Worm (Caenorhabditis elegans) whole organism, L4 larva: Measurements from ENCODE around the gene F28G4.3.

Experiments used
- D1046.2 ChIP-seq: fragments of 200-800 bp; sonication (Bioruptor generic); IDR thresholded peaks from 2 replicates; pipeline ENCODE4 v1.3.6; 2022; ENCODE audit warnings: missing genetic modification characterization, missing compliant biosample characterization
- F26F4.8 ChIP-seq: fragments of 200-800 bp; sonication (Bioruptor generic); conservative IDR thresholded peaks from 2 replicates; pipeline ENCODE4 v1.3.6; 2022; ENCODE audit warnings: missing genetic modification characterization, missing compliant biosample characterization
- T20F7.1 ChIP-seq: fragments of 200-800 bp; sonication (Bioruptor generic); optimal IDR thresholded peaks from 2 replicates; lab custom pipeline; 2018; ENCODE audit warnings: mild to moderate bottlenecking, missing genetic modification characterization, missing compliant biosample characterization
- Y5F2A.4 ChIP-seq: fragments of 200-800 bp; sonication (Bioruptor generic); optimal IDR thresholded peaks from 2 replicates; lab custom pipeline; 2018; ENCODE audit warnings: mild to moderate bottlenecking, missing genetic modification characterization, missing compliant biosample characterization
- aly-2 ChIP-seq: sonication (generic microtip); optimal IDR thresholded peaks from 2 replicates; lab custom pipeline; 2018; ENCODE audit warnings: missing biosample characterization, missing genetic modification characterization
- ceh-20 ChIP-seq: fragments of 200-800 bp; sonication (Bioruptor generic); IDR thresholded peaks from 2 replicates; pipeline ENCODE4 v1.3.6; 2022; ENCODE audit warnings: missing genetic modification reagents, missing genetic modification characterization, missing compliant biosample characterization
- ceh-32 ChIP-seq: sonication (generic microtip); optimal IDR thresholded peaks from 2 replicates; lab custom pipeline; 2016; ENCODE audit warnings: mild to moderate bottlenecking, missing genetic modification characterization, missing compliant biosample characterization; ENCODE audit not compliant: poor library complexity
- ceh-44 ChIP-seq: fragments of 200-800 bp; sonication (Bioruptor generic); IDR thresholded peaks from 2 replicates; pipeline ENCODE4 v1.3.6; 2022; ENCODE audit warnings: missing genetic modification reagents, missing genetic modification characterization, missing compliant biosample characterization
- daf-8 ChIP-seq: fragments of 200-800 bp; sonication (Bioruptor generic); IDR thresholded peaks from 2 replicates; pipeline ENCODE4 v1.3.6; 2022; ENCODE audit warnings: missing genetic modification characterization, missing compliant biosample characterization
- dmd-9 ChIP-seq: fragments of 200-800 bp; sonication (Bioruptor generic); IDR thresholded peaks from 2 replicates; pipeline ENCODE4 v1.3.6; 2022; ENCODE audit warnings: missing genetic modification reagents, missing genetic modification characterization, missing compliant biosample characterization
- dpl-1 ChIP-seq: fragments of 150-350 bp; optimal IDR thresholded peaks from 2 replicates; lab custom pipeline; 2014; ENCODE audit warnings: missing biosample characterization, missing genetic modification reagents, missing genetic modification characterization
- fkh-10 ChIP-seq: fragments of 150-350 bp; optimal IDR thresholded peaks from 2 replicates; lab custom pipeline; 2014; ENCODE audit warnings: missing biosample characterization, missing genetic modification reagents, missing genetic modification characterization
- fos-1 ChIP-seq: fragments of 150-350 bp; optimal IDR thresholded peaks from 2 replicates; lab custom pipeline; 2014; ENCODE audit warnings: missing biosample characterization, missing genetic modification characterization
- hlh-11 ChIP-seq: fragments of 200-800 bp; sonication (Bioruptor generic); optimal IDR thresholded peaks from 2 replicates; lab custom pipeline; 2018; ENCODE audit warnings: mild to moderate bottlenecking, missing genetic modification characterization, missing compliant biosample characterization
- hlh-30 ChIP-seq: sonication (generic microtip); optimal IDR thresholded peaks from 2 replicates; lab custom pipeline; 2017; ENCODE audit warnings: antibody characterized with exemption, mild to moderate bottlenecking, missing genetic modification characterization, missing compliant biosample characterization; ENCODE audit not compliant: insufficient read depth
- lin-15B ChIP-seq: fragments of 150-350 bp; sonication (generic microtip); optimal IDR thresholded peaks from 3 replicates; lab custom pipeline; 2014; ENCODE audit warnings: missing biosample characterization, missing genetic modification characterization
- lin-38 ChIP-seq: fragments of 200-800 bp; sonication (Bioruptor generic); IDR thresholded peaks from 2 replicates; pipeline ENCODE4 v1.3.6; 2022; ENCODE audit warnings: missing genetic modification reagents, missing genetic modification characterization, missing compliant biosample characterization
- lir-3 ChIP-seq: sonication (generic microtip); optimal IDR thresholded peaks from 2 replicates; lab custom pipeline; 2016; ENCODE audit warnings: mild to moderate bottlenecking, missing genetic modification characterization, missing compliant biosample characterization
- lsy-2 ChIP-seq, 2 experiments: fragments of 150-350 bp in 1 of 2; sonication (generic microtip) in 1 of 2; optimal IDR thresholded peaks; 2 replicates each; lab custom pipeline; 2014 to 2017; ENCODE audit warnings: missing biosample characterization in 2 of 2, missing genetic modification characterization in 2 of 2
- madf-9 ChIP-seq: fragments of 200-800 bp; sonication (Bioruptor generic); conservative IDR thresholded peaks from 2 replicates; pipeline ENCODE4 v1.3.6; 2022; ENCODE audit warnings: missing genetic modification reagents, missing genetic modification characterization, missing compliant biosample characterization
- mdl-1 ChIP-seq, 2 experiments: fragments of 150-350 bp in 1 of 2; sonication (generic microtip) in 1 of 2; optimal IDR thresholded peaks; 2 replicates each; lab custom pipeline; 2014 to 2017; ENCODE audit warnings: missing biosample characterization in 2 of 2, missing genetic modification characterization in 2 of 2
- mxl-3 ChIP-seq: fragments of 200-800 bp; sonication (Bioruptor generic); optimal IDR thresholded peaks from 2 replicates; lab custom pipeline; 2018; ENCODE audit warnings: mild to moderate bottlenecking, missing genetic modification characterization, missing compliant biosample characterization
- nhr-11 ChIP-seq: fragments of 150-350 bp; optimal IDR thresholded peaks from 2 replicates; lab custom pipeline; 2014; ENCODE audit warnings: missing biosample characterization, missing genetic modification characterization
- nhr-111 ChIP-seq: fragments of 200-800 bp; sonication (Bioruptor generic); optimal IDR thresholded peaks from 2 replicates; lab custom pipeline; 2018; ENCODE audit warnings: mild to moderate bottlenecking, missing genetic modification characterization, missing compliant biosample characterization
- nhr-237 ChIP-seq: sonication (generic microtip); optimal IDR thresholded peaks from 2 replicates; lab custom pipeline; 2017; ENCODE audit warnings: missing biosample characterization, missing genetic modification characterization
- nhr-28 ChIP-seq: fragments of 150-350 bp; optimal IDR thresholded peaks from 2 replicates; lab custom pipeline; 2014; ENCODE audit warnings: missing biosample characterization, missing genetic modification characterization
- nhr-77 ChIP-seq: fragments of 150-350 bp; optimal IDR thresholded peaks from 2 replicates; lab custom pipeline; 2014; ENCODE audit warnings: missing biosample characterization, missing genetic modification characterization
- pha-4 ChIP-seq, 2 experiments: fragments of 150-350 bp in 1 of 2; fragments of 200-800 bp in 1 of 2; sonication (Bioruptor generic) in 1 of 2; IDR thresholded peaks in 1 of 2; optimal IDR thresholded peaks in 1 of 2; 2 replicates each; pipeline versions ENCODE4 v1.3.6 to Lab custom; 2014 to 2022; ENCODE audit warnings: missing genetic modification characterization in 2 of 2, missing genetic modification reagents in 2 of 2, missing biosample characterization in 1 of 2, missing compliant biosample characterization in 1 of 2
- saeg-2 ChIP-seq: fragments of 200-800 bp; sonication (Bioruptor generic); IDR thresholded peaks from 2 replicates; pipeline ENCODE4 v1.3.6; 2022; ENCODE audit warnings: missing genetic modification reagents, missing genetic modification characterization, missing compliant biosample characterization
- set-16 ChIP-seq: fragments of 200-800 bp; sonication (Bioruptor generic); IDR thresholded peaks from 2 replicates; pipeline ENCODE4 v1.3.6; 2022; ENCODE audit warnings: missing genetic modification reagents, missing genetic modification characterization, missing compliant biosample characterization
- spr-3 ChIP-seq: fragments of 200-800 bp; sonication (Bioruptor generic); optimal IDR thresholded peaks from 2 replicates; lab custom pipeline; 2018; ENCODE audit warnings: mild to moderate bottlenecking, missing genetic modification characterization, missing compliant biosample characterization
- unc-62 ChIP-seq, 3 experiments: fragments of 150-350 bp in 1 of 3; sonication (generic microtip); optimal IDR thresholded peaks in 2 of 3; peaks in 1 of 3; 1 replicate in 1 of 3; 2 replicates in 2 of 3; lab custom pipeline; 2014 to 2017; ENCODE audit warnings: missing biosample characterization in 3 of 3, missing genetic modification characterization in 3 of 3, missing genetic modification reagents in 3 of 3, missing genotype in 1 of 3
- vab-7 ChIP-seq: fragments of 200-800 bp; sonication (Bioruptor generic); IDR thresholded peaks from 2 replicates; pipeline ENCODE4 v1.3.6; 2022; ENCODE audit warnings: missing genetic modification reagents, missing genetic modification characterization, missing compliant biosample characterization

Gene F28G4.3

ce11 chrV:16266514-16266913 lies 21.0 kb downstream of the F28G4.3 start, which contains the start of gene T13F3.4:
T13F3.4 (minus strand) TSS chrV:16266614.
- TF ChIP-seq nhr-28 (tag; lab: Kevin White, UChicago) (no peak), hlh-30 (tag; lab: Kevin White, UChicago) (no peak), T20F7.1 (GFP tag; lab: Kevin White, UChicago) (no peak), F26F4.8 (GFP tag; lab: Robert Waterston, UW) (no peak), madf-9 (no peak)

- TF ChIP-seq lin-15B (no peak), lin-38 (GFP tag; lab: Robert Waterston, UW) (no peak), nhr-77 (tag; lab: Kevin White, UChicago) (no peak)
Observed at ce11 chrV:16259684-16260083, 27.8 kb downstream of the F28G4.3 start, which contains the start of gene nhr-127. nhr-127 (plus strand) TSS chrV:16259984.

- TF ChIP-seq unc-62 (GFP tag; optimal IDR thresholded peaks at IDR 0.05 in 1 of 2; lab: Kevin White, UChicago): peak in 1 of 2 experiments; percentile 33
- TF ChIP-seq unc-62 (tag; optimal IDR thresholded peaks at IDR 0.05; lab: Kevin White, UChicago): no peak
- TF ChIP-seq vab-7 (GFP tag; lab: Robert Waterston, UW): no peak
Observed at ce11 chrV:16258142-16258541, 29.4 kb downstream of the F28G4.3 start, which contains the start of gene nhr-218. nhr-218 (plus strand) TSS chrV:16258442.

ce11 chrV:16256395-16256794 lies 31.1 kb downstream of the F28G4.3 start, which contains the start of gene bgnt-1.3:
bgnt-1.3 (minus strand) TSS chrV:16256495.
- no peak for TF ChIP-seq nhr-11 (tag; lab: Kevin White, UChicago)
- TF ChIP-seq, all 104 proteins: peak for 0

ce11 chrV:16253687-16254086 lies 33.8 kb downstream of the F28G4.3 start, which contains the start of gene gcy-20:
gcy-20 (minus strand) TSS chrV:16253787.
- TF ChIP-seq set-16 (GFP tag; lab: Robert Waterston, UW) (no peak), D1046.2 (GFP tag; lab: Robert Waterston, UW) (no peak), hlh-30 (tag; lab: Kevin White, UChicago) (no peak), dpl-1 (GFP tag; lab: Kevin White, UChicago) (no peak), mxl-3 (GFP tag; lab: Kevin White, UChicago) (no peak), saeg-2 (no peak), dmd-9 (GFP tag; lab: Robert Waterston, UW) (no peak), lsy-2 (tag; optimal IDR thresholded peaks at IDR 0.05; lab: Kevin White, UChicago) (no peak), spr-3 (GFP tag; lab: Kevin White, UChicago) (no peak), ceh-44 (no peak), nhr-111 (GFP tag; lab: Kevin White, UChicago) (no peak), ceh-32 (tag; lab: Kevin White, UChicago) (no peak), nhr-237 (tag; lab: Kevin White, UChicago) (no peak), fos-1 (tag; lab: Kevin White, UChicago) (no peak), lir-3 (tag; lab: Kevin White, UChicago) (no peak), fkh-10 (GFP tag; lab: Kevin White, UChicago) (no peak), ceh-20 (GFP tag; lab: Robert Waterston, UW) (no peak), aly-2 (no peak)

ce11 chrV:16249105-16249504 lies 38.4 kb downstream of the F28G4.3 start:
- TF ChIP-seq Y5F2A.4 (no peak), pha-4 (GFP tag; IDR thresholded peaks at IDR 0.05; lab: Robert Waterston, UW) (no peak), pha-4 (tag; optimal IDR thresholded peaks at IDR 0.05; lab: Kevin White, UChicago) (no peak), daf-8 (GFP tag; lab: Robert Waterston, UW) (no peak), ceh-32 (tag; lab: Kevin White, UChicago) (no peak), hlh-11 (no peak), mdl-1 (tag; optimal IDR thresholded peaks at IDR 0.05; lab: Kevin White, UChicago) (no peak)
